Worm (Caenorhabditis elegans) whole organism, young adult: ENCODE measurements around the gene Y56A3A.6.

Experiments
- F49E8.2 ChIP-seq: sonication (generic microtip); optimal IDR thresholded peaks from 3 replicates; lab custom pipeline; 2017; ENCODE audit warnings: missing genetic modification characterization, mild to moderate bottlenecking, missing compliant biosample characterization, antibody characterized with exemption, moderate library complexity; ENCODE audit not compliant: insufficient read depth
- F55B11.4 ChIP-seq: sonication (generic microtip); optimal IDR thresholded peaks from 2 replicates; lab custom pipeline; 2016; ENCODE audit warnings: missing compliant biosample characterization, missing genetic modification characterization, borderline replicate concordance; ENCODE audit not compliant: insufficient read depth
- T26A5.8 ChIP-seq: sonication (generic microtip); optimal IDR thresholded peaks from 2 replicates; lab custom pipeline; 2016; ENCODE audit warnings: missing genetic modification characterization, missing compliant biosample characterization
- ekl-4 ChIP-seq: fragments of 200-800 bp; sonication (Bioruptor generic); IDR thresholded peaks from 2 replicates; pipeline ENCODE4 v1.3.6; 2022; ENCODE audit warnings: missing genetic modification reagents, missing genetic modification characterization, missing compliant biosample characterization
- hmg-1.2 ChIP-seq: fragments of 200-800 bp; sonication (Bioruptor generic); IDR thresholded peaks from 2 replicates; pipeline ENCODE4 v1.3.6; 2022; ENCODE audit warnings: missing genetic modification reagents, missing genetic modification characterization, missing compliant biosample characterization
- lin-26 ChIP-seq: fragments of 200-800 bp; sonication (Bioruptor generic); IDR thresholded peaks from 2 replicates; pipeline ENCODE4 v1.3.6; 2022; ENCODE audit warnings: missing genetic modification reagents, missing genetic modification characterization, missing compliant biosample characterization
- unc-62 ChIP-seq: fragments of 150-350 bp; optimal IDR thresholded peaks from 2 replicates; lab custom pipeline; 2014; ENCODE audit warnings: missing biosample characterization, missing genetic modification reagents, missing genetic modification characterization

DNA sequence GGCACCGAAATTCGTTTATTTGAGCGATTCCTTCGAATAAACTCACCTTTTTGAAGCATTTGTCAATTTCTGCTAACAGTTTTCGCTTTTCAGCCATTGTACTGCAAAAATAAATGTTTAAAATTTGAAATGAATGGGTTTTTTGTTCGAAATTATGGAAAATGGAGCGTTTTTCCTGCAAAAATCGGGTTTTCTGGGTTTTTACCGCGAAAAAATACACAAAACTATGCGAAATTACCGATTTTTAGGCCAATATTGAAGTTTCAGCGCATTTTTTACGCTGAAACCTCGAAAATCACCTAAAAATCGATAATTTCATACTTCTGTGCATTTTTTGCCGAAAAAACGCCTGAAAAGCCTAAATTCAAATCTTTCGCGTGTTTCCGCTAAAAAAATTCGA lies 32.2 kb downstream of the Y56A3A.6 start, which contains the start of gene ntl-3:
- TF ChIP-seq F49E8.2 (tag; lab: Kevin White, UChicago) (no peak), unc-62 (no peak), T26A5.8 (tag; lab: Kevin White, UChicago) (no peak), F55B11.4 (tag; lab: Kevin White, UChicago) (no peak), hmg-1.2 (GFP tag; lab: Robert Waterston, UW) (no peak), ekl-4 (GFP tag; lab: Robert Waterston, UW) (no peak), lin-26 (no peak)
